Fruit fly (Drosophila melanogaster) whole organism, adult: ENCODE measurements around the gene mei-P22.

Experiments used
- CG11617 ChIP-seq: fragments of 200-800 bp; sonication (Bioruptor generic); optimal IDR thresholded peaks from 2 replicates; lab custom pipeline; 2017; ENCODE audit warnings: mild to moderate bottlenecking, missing biosample characterization, missing genetic modification reagents, missing genetic modification characterization
- CG14711 ChIP-seq: fragments of 200-800 bp; sonication (Bioruptor generic); optimal IDR thresholded peaks from 2 replicates; lab custom pipeline; 2018; ENCODE audit warnings: missing biosample characterization, mild to moderate bottlenecking, missing genetic modification characterization, moderate library complexity
- CG1620 ChIP-seq: fragments of 200-800 bp; sonication (Bioruptor generic); optimal IDR thresholded peaks from 2 replicates; lab custom pipeline; 2016; ENCODE audit warnings: missing biosample characterization, missing genetic modification characterization
- CG33017 ChIP-seq: fragments of 200-800 bp; sonication (Bioruptor generic); optimal IDR thresholded peaks from 2 replicates; lab custom pipeline; 2018; ENCODE audit warnings: missing biosample characterization, mild to moderate bottlenecking, missing genetic modification characterization, moderate library complexity
- CG5204 ChIP-seq: fragments of 200-800 bp; sonication (Bioruptor generic); optimal IDR thresholded peaks from 2 replicates; lab custom pipeline; 2016; ENCODE audit warnings: missing biosample characterization, missing genetic modification characterization
- CG7045 ChIP-seq: fragments of 200-800 bp; sonication (Bioruptor generic); optimal IDR thresholded peaks from 2 replicates; lab custom pipeline; 2017; ENCODE audit warnings: missing biosample characterization, mild to moderate bottlenecking, missing genetic modification characterization
- Clk ChIP-seq: fragments of 200-800 bp; sonication (Bioruptor generic); optimal IDR thresholded peaks from 2 replicates; lab custom pipeline; 2017; ENCODE audit warnings: missing biosample characterization, missing genetic modification characterization
- Crg-1 ChIP-seq: fragments of 200-800 bp; sonication (Bioruptor generic); optimal IDR thresholded peaks from 2 replicates; lab custom pipeline; 2016; ENCODE audit warnings: missing biosample characterization, missing genetic modification characterization
- Hr96 ChIP-seq: fragments of 200-800 bp; sonication (Bioruptor generic); optimal IDR thresholded peaks from 2 replicates; lab custom pipeline; 2016; ENCODE audit warnings: missing biosample characterization, missing genetic modification characterization
- cic ChIP-seq: fragments of 200-800 bp; sonication (Bioruptor generic); optimal IDR thresholded peaks from 2 replicates; lab custom pipeline; 2017; ENCODE audit warnings: missing biosample characterization, mild to moderate bottlenecking, missing genetic modification characterization, moderate library complexity
- cnc ChIP-seq, 2 experiments: fragments of >200 bp; optimal IDR thresholded peaks; 2 replicates each; lab custom pipeline; 2017
- ovo ChIP-seq: fragments of 200-800 bp; sonication (Bioruptor generic); optimal IDR thresholded peaks from 2 replicates; lab custom pipeline; 2016; ENCODE audit warnings: missing biosample characterization, missing genetic modification characterization
- pad ChIP-seq: fragments of 200-800 bp; sonication (Bioruptor generic); optimal IDR thresholded peaks from 3 replicates; lab custom pipeline; 2017; ENCODE audit warnings: missing biosample characterization, missing genetic modification characterization, mild to moderate bottlenecking, moderate library complexity, missing genetic modification reagents
- toe ChIP-seq: fragments of 200-800 bp; sonication (Bioruptor generic); optimal IDR thresholded peaks from 2 replicates; lab custom pipeline; 2016; ENCODE audit warnings: missing biosample characterization, missing genetic modification characterization

DNA sequence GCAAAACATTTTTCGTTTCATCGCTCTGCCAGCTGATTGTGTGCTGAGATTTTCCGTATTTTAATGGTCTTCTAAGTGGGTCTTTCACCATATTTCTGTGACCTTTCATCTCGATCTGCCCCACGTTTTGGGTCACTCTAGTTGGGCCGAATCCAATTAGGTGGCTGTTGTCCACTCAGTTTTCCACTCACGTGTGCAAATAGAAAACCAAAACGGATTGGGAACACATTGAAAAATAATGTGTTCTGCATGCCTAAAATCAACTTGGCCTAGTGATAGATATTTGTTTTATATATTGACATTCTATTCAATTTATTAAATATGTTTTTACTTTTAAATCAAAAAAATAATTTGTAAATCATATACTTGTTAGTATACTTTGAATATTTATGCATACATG, 10.0 kb upstream of the mei-P22 start, which contains the start of gene CG14826:
- TF ChIP-seq CG11617 (GFP tag; lab: Kevin White, UChicago) (no peak), toe (GFP tag; lab: Kevin White, UChicago) (no peak), CG5204 (no peak), cic (GFP tag; lab: Kevin White, UChicago) (no peak), Clk (no peak), cnc (optimal IDR thresholded peaks at IDR 0.05; lab: Kevin White, UChicago) (no peak), CG14711 (tag; lab: Kevin White, UChicago) (no peak), pad (GFP tag; lab: Kevin White, UChicago) (no peak), Crg-1 (GFP tag; lab: Kevin White, UChicago) (no peak), CG33017 (tag; lab: Kevin White, UChicago) (no peak), CG1620 (GFP tag; lab: Kevin White, UChicago) (no peak), CG7045 (GFP tag; lab: Kevin White, UChicago) (no peak), Hr96 (GFP tag; lab: Kevin White, UChicago) (no peak), ovo (GFP tag; lab: Kevin White, UChicago) (no peak)
